Worm (Caenorhabditis elegans): Measurements from ENCODE around the gene F55A11.7.

F55A11.7 gene

ce11 chrV:11770053-11770517 is 17.2 kb downstream of the F55A11.7 start, which contains the start of gene F55A11.4 (continued):
- no peak for TF ChIP-seq cebp-1 (GFP tag; IDR thresholded peaks at IDR 0.05)
- TF ChIP-seq cebp-1 (tag; optimal IDR thresholded peaks at IDR 0.05) = peak; percentile 11
- no peak for TF ChIP-seq unc-62 (GFP tag; optimal IDR thresholded peaks at IDR 0.05)
- peak; percentile 70 for TF ChIP-seq lin-54 (GFP tag; optimal IDR thresholded peaks at IDR 0.05)
- TF ChIP-seq repo-1 (tag; optimal IDR thresholded peaks at IDR 0.05) = peak; percentile 24
- TF ChIP-seq lin-35 (GFP tag; optimal IDR thresholded peaks at IDR 0.05) = no peak
- no peak for TF ChIP-seq Y56A3A.18 (GFP tag; IDR thresholded peaks at IDR 0.05)
- TF ChIP-seq ama-1 (optimal IDR thresholded peaks at IDR 0.05) = no peak
- no peak for TF ChIP-seq ama-1 (GFP tag; optimal IDR thresholded peaks at IDR 0.05)
- TF ChIP-seq F39B2.1 (GFP tag; IDR thresholded peaks at IDR 0.05) = no peak
- no peak for TF ChIP-seq gei-17 (GFP tag; optimal IDR thresholded peaks at IDR 0.05)
- TF ChIP-seq ztf-6 (GFP tag; IDR thresholded peaks at IDR 0.05) = no peak
- peak; percentile 73 for TF ChIP-seq efl-1 (GFP tag; optimal IDR thresholded peaks at IDR 0.05)
- 0 out of 2 replicates have a peak, but pooled peaks have one; percentile 11 for TF ChIP-seq let-526 (GFP tag; IDR thresholded peaks at IDR 0.05)
- TF ChIP-seq egrh-3 (GFP tag; IDR thresholded peaks at IDR 0.05) = no peak
- TF ChIP-seq snpc-3.4 (tag; optimal IDR thresholded peaks at IDR 0.05) = peak; percentile 44
- no peak for TF ChIP-seq egl-18 (GFP tag; IDR thresholded peaks at IDR 0.05)
- no peak for TF ChIP-seq die-1 (tag; optimal IDR thresholded peaks at IDR 0.05)
- no peak for TF ChIP-seq unc-130 (GFP tag; optimal IDR thresholded peaks at IDR 0.05)
- TF ChIP-seq madf-10 (tag; optimal IDR thresholded peaks at IDR 0.05) = no peak
- TF ChIP-seq cebp-2 (GFP tag; IDR thresholded peaks at IDR 0.05) = no peak
- peak; percentile 59 for TF ChIP-seq dox-1 (GFP tag; IDR thresholded peaks at IDR 0.05)
- TF ChIP-seq D2030.7 (GFP tag; IDR thresholded peaks at IDR 0.05) = peak; percentile 57
- no peak for TF ChIP-seq hlh-26 (GFP tag; conservative IDR thresholded peaks at IDR 0.05)
- no peak for TF ChIP-seq attf-6 (GFP tag; IDR thresholded peaks at IDR 0.05)
- TF ChIP-seq hsf-1 (GFP tag; IDR thresholded peaks at IDR 0.05) = peak; percentile 32; the same call in 1 of the 2 replicates
- no peak for TF ChIP-seq F10E7.11 (tag; optimal IDR thresholded peaks at IDR 0.05)
- TF ChIP-seq B0261.1 (tag; optimal IDR thresholded peaks at IDR 0.05) = no peak
- no peak for TF ChIP-seq ceh-91 (GFP tag; IDR thresholded peaks at IDR 0.05)
- TF ChIP-seq lin-40 (tag; optimal IDR thresholded peaks at IDR 0.05) = no peak
- TF ChIP-seq egl-44 (GFP tag; IDR thresholded peaks at IDR 0.05) = no peak
- TF ChIP-seq snpc-4 (GFP tag; optimal IDR thresholded peaks at IDR 0.05) = no peak
- TF ChIP-seq snpc-4 (tag; optimal IDR thresholded peaks at IDR 0.05) = peak in 2 of 4 experiments; percentile 28 to 31
- TF ChIP-seq rcor-1 (GFP tag; IDR thresholded peaks at IDR 0.05) = no peak; the same call in 1 of the 2 replicates
- no peak for TF ChIP-seq chd-7 (tag; optimal IDR thresholded peaks at IDR 0.05)
- TF ChIP-seq F57C9.4 (tag; optimal IDR thresholded peaks at IDR 0.05) = no peak
- peak; percentile 38; the same call in 1 of the 2 replicates for TF ChIP-seq pbrm-1 (GFP tag; IDR thresholded peaks at IDR 0.05)
- TF ChIP-seq lsl-1 (GFP tag; optimal IDR thresholded peaks at IDR 0.05) = peak; percentile 62
- peak; percentile 52 for TF ChIP-seq madf-8 (GFP tag; conservative IDR thresholded peaks at IDR 0.05)
- no peak for TF ChIP-seq C06A6.2 (GFP tag; conservative IDR thresholded peaks at IDR 0.05)
- no peak for TF ChIP-seq C17E4.6 (GFP tag; IDR thresholded peaks at IDR 0.05)
- peak; percentile 27 for TF ChIP-seq him-1 (tag; optimal IDR thresholded peaks at IDR 0.05)
- no peak for TF ChIP-seq lsy-27 (tag; optimal IDR thresholded peaks at IDR 0.05; ENCODE audit: borderline replicate concordance, insufficient read depth)
- TF ChIP-seq attf-5 (GFP tag; optimal IDR thresholded peaks at IDR 0.05) = no peak
- TF ChIP-seq F49E8.2 (tag; optimal IDR thresholded peaks at IDR 0.05; ENCODE audit: insufficient read depth) = no peak
- no peak for TF ChIP-seq rec-8 (tag; optimal IDR thresholded peaks at IDR 0.05)
- no peak for TF ChIP-seq atf-7 (tag; optimal IDR thresholded peaks at IDR 0.05)
- no peak for TF ChIP-seq pha-4 (tag; optimal IDR thresholded peaks at IDR 0.05)
- peak; percentile 81 for TF ChIP-seq madf-6 (GFP tag; IDR thresholded peaks at IDR 0.05)
